Worm (Caenorhabditis elegans) whole organism, L3 larva: ENCODE results near the gene skr-19.

ENCODE experiments used
- R02D3.7 ChIP-seq: fragments of 150-350 bp; optimal IDR thresholded peaks from 2 replicates; lab custom pipeline; 2014; ENCODE audit warnings: missing biosample characterization, missing genetic modification characterization
- ZK546.5 ChIP-seq: sonication (generic microtip); optimal IDR thresholded peaks from 2 replicates; lab custom pipeline; 2017; ENCODE audit warnings: missing biosample characterization, missing genetic modification characterization
- aly-2 ChIP-seq: fragments of 150-350 bp; optimal IDR thresholded peaks from 2 replicates; lab custom pipeline; 2014; ENCODE audit warnings: missing biosample characterization, missing genetic modification characterization
- ceh-82 ChIP-seq: fragments of 150-350 bp; optimal IDR thresholded peaks from 2 replicates; lab custom pipeline; 2014; ENCODE audit warnings: missing biosample characterization, missing genetic modification characterization
- egl-5 ChIP-seq: fragments of 150-350 bp; optimal IDR thresholded peaks from 2 replicates; lab custom pipeline; 2017; ENCODE audit warnings: missing biosample characterization, missing genetic modification reagents, missing genetic modification characterization, inconsistent platforms
- elt-1 ChIP-seq: fragments of 150-350 bp; optimal IDR thresholded peaks from 2 replicates; lab custom pipeline; 2014; ENCODE audit warnings: missing biosample characterization, missing genetic modification characterization
- eor-1 ChIP-seq, 2 experiments: fragments of 150-350 bp; optimal IDR thresholded peaks; 2 replicates each; lab custom pipeline; 2014 to 2018; ENCODE audit warnings: missing biosample characterization in 2 of 2, missing genetic modification characterization in 2 of 2
- fkh-10 ChIP-seq: sonication (generic microtip); optimal IDR thresholded peaks from 2 replicates; lab custom pipeline; 2017; ENCODE audit warnings: missing biosample characterization, missing genetic modification reagents, missing genetic modification characterization
- fkh-2 ChIP-seq: fragments of 150-350 bp; optimal IDR thresholded peaks from 2 replicates; lab custom pipeline; 2014; ENCODE audit warnings: missing biosample characterization, missing genetic modification reagents, missing genetic modification characterization
- fos-1 ChIP-seq: fragments of 150-350 bp; optimal IDR thresholded peaks from 2 replicates; lab custom pipeline; 2014; ENCODE audit warnings: missing biosample characterization, missing genetic modification characterization
- hmg-11 ChIP-seq: sonication (generic microtip); optimal IDR thresholded peaks from 2 replicates; lab custom pipeline; 2016; ENCODE audit warnings: missing genetic modification characterization, missing compliant biosample characterization
- jun-1 ChIP-seq: fragments of 150-350 bp; optimal IDR thresholded peaks from 2 replicates; lab custom pipeline; 2014; ENCODE audit warnings: missing biosample characterization, missing genetic modification reagents, missing genetic modification characterization
- lin-15B ChIP-seq: fragments of 150-350 bp; optimal IDR thresholded peaks from 2 replicates; lab custom pipeline; 2014; ENCODE audit warnings: missing biosample characterization, missing genetic modification characterization
- lin-39 ChIP-seq: fragments of 150-350 bp; optimal IDR thresholded peaks from 2 replicates; lab custom pipeline; 2018; ENCODE audit warnings: missing biosample characterization, missing genetic modification reagents, missing genetic modification characterization
- mml-1 ChIP-seq: fragments of 150-350 bp; sonication (generic microtip); optimal IDR thresholded peaks from 3 replicates; lab custom pipeline; 2014; ENCODE audit warnings: missing biosample characterization, missing genetic modification characterization
- nfya-1 ChIP-seq: sonication (generic microtip); optimal IDR thresholded peaks from 2 replicates; lab custom pipeline; 2017; ENCODE audit warnings: missing genetic modification characterization, mild to moderate bottlenecking, missing compliant biosample characterization, antibody characterized with exemption, moderate library complexity; ENCODE audit not compliant: insufficient read depth
- nhr-11 ChIP-seq: fragments of 150-350 bp; optimal IDR thresholded peaks from 2 replicates; lab custom pipeline; 2014; ENCODE audit warnings: missing biosample characterization, missing genetic modification characterization
- nhr-12 ChIP-seq: fragments of 150-350 bp; optimal IDR thresholded peaks from 2 replicates; lab custom pipeline; 2014; ENCODE audit warnings: missing biosample characterization, missing genetic modification characterization
- nhr-23 ChIP-seq: fragments of 150-350 bp; optimal IDR thresholded peaks from 2 replicates; lab custom pipeline; 2014; ENCODE audit warnings: missing biosample characterization, missing genetic modification reagents, missing genetic modification characterization
- nhr-43 ChIP-seq: sonication (generic microtip); optimal IDR thresholded peaks from 2 replicates; lab custom pipeline; 2016; ENCODE audit warnings: mild to moderate bottlenecking, missing genetic modification characterization, missing compliant biosample characterization; ENCODE audit not compliant: poor library complexity, severe bottlenecking
- nhr-76 ChIP-seq: fragments of 150-350 bp; sonication (generic microtip); optimal IDR thresholded peaks from 5 replicates; lab custom pipeline; 2014; ENCODE audit warnings: missing biosample characterization, missing genetic modification characterization
- pha-4 ChIP-seq: fragments of 150-350 bp; optimal IDR thresholded peaks from 2 replicates; lab custom pipeline; 2014; ENCODE audit warnings: missing biosample characterization, missing genetic modification reagents, missing genetic modification characterization
- pqm-1 ChIP-seq: fragments of 150-350 bp; optimal IDR thresholded peaks from 2 replicates; lab custom pipeline; 2017; ENCODE audit warnings: missing biosample characterization, missing genetic modification characterization, inconsistent platforms
- sea-2 ChIP-seq: fragments of 150-350 bp; sonication (generic microtip); optimal IDR thresholded peaks from 4 replicates; lab custom pipeline; 2014; ENCODE audit warnings: missing biosample characterization, missing genetic modification reagents, missing genetic modification characterization
- snpc-4 ChIP-seq: fragments of 150-350 bp; optimal IDR thresholded peaks from 2 replicates; lab custom pipeline; 2014; ENCODE audit warnings: missing biosample characterization, missing genetic modification characterization
- unc-62 ChIP-seq: fragments of 150-350 bp; sonication (generic microtip); optimal IDR thresholded peaks from 4 replicates; lab custom pipeline; 2014; ENCODE audit warnings: missing biosample characterization, missing genetic modification reagents, missing genetic modification characterization
- zag-1 ChIP-seq: fragments of 150-350 bp; optimal IDR thresholded peaks from 2 replicates; lab custom pipeline; 2014; ENCODE audit warnings: missing biosample characterization, missing genetic modification characterization

The skr-19 gene

ce11 chrX:13210478-13210877 lies 14.0 kb downstream of the skr-19 start:
- TF ChIP-seq pqm-1 (tag; lab: Kevin White, UChicago), result no peak
- TF ChIP-seq fkh-10 (GFP tag; lab: Kevin White, UChicago), result peak; percentile 74
- TF ChIP-seq unc-62, result peak; percentile 21
- peak; percentile 44 for TF ChIP-seq lin-39 (tag; lab: Kevin White, UChicago)
- no peak for TF ChIP-seq snpc-4 (tag; lab: Kevin White, UChicago)
- no peak for TF ChIP-seq mml-1
- peak; percentile 63 for TF ChIP-seq hmg-11 (tag; lab: Kevin White, UChicago)
- TF ChIP-seq nfya-1 (tag; lab: Kevin White, UChicago), result peak; percentile 73
- TF ChIP-seq egl-5 (tag; lab: Kevin White, UChicago), result no peak
- TF ChIP-seq nhr-11 (tag; lab: Kevin White, UChicago), result peak; percentile 16

DNA sequence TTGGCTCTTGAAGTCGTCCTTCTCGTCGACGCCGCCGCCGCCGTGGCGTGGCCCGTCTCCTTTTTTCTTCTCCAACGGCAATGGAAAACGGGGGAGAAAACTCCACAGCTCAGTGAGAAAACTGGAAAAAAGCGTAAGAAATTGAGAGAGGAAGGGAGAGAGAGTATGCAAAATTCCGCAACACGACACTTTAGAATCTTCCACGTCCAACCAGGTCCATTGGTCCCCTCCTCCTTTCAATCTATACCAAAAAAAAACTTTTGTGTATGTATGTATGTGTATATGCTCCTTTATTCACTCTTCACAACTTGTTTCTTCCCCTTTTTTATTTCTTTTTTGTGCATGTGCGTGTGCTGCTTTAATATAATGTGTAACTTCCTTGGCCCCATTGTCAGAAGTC lies 15.5 kb downstream of the skr-19 start:
- peak; percentile 1 for TF ChIP-seq fkh-10 (GFP tag; lab: Kevin White, UChicago)
- no peak for TF ChIP-seq fkh-2 (tag; lab: Kevin White, UChicago)
- TF ChIP-seq nfya-1 (tag; lab: Kevin White, UChicago), result peak; percentile 28

DNA sequence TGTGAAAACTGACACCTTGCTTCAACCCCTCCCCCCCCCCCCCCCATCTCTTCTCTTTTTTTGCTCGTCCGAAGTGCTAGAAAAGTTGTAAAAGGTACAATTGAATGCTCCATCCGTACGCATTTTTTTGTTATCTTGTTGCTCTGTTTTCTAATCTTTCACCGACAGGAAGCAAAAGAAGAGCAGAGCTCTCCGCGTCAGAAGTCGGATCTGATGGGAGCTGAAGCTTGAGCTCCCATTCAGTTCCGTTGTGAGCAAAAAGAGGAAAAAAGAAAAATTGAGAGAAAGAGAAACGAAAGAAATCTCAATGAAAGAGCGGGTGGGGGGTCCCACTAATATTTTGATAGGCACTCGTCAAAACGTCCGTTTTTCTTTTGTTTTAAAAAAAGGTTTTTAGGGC lies 17.6 kb downstream of the skr-19 start:
- TF ChIP-seq nhr-23 (tag; lab: Kevin White, UChicago) (no peak), nfya-1 (tag; lab: Kevin White, UChicago) (peak; percentile 7), jun-1 (tag; lab: Kevin White, UChicago) (no peak), ceh-82 (tag; lab: Kevin White, UChicago) (no peak), nhr-76 (tag; lab: Kevin White, UChicago) (no peak), lin-39 (tag; lab: Kevin White, UChicago) (peak; percentile 16)

DNA sequence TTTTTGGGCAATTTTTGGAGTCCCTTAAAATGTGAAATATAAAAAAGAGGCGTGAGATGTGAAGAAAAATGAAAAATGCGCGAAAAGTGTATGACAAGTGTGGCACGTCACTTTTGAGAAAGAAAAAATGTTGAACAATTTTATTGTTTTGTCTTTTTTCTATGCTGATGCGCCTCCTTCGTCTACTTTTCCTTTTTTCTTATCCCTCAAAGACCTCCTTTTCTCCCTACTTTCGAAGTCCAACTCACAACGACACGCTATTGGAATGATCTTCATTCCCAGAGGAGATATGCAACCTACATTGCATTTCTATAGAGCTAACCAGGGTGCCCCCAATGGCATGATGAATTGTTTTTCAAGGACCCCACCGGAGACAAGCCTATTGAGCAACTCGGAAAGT lies 18.5 kb downstream of the skr-19 start:
- TF ChIP-seq lin-39 (tag; lab: Kevin White, UChicago) (peak; percentile 32), pha-4 (tag; lab: Kevin White, UChicago) (no peak)

ce11 chrX:13202312-13202711 lies 22.2 kb downstream of the skr-19 start:
- no peak for TF ChIP-seq fos-1 (tag; lab: Kevin White, UChicago)
- TF ChIP-seq ZK546.5 (tag; lab: Kevin White, UChicago), result no peak
- TF ChIP-seq aly-2 (tag; lab: Kevin White, UChicago), result no peak
- no peak for TF ChIP-seq sea-2
- TF ChIP-seq nhr-12, result no peak
- TF ChIP-seq pqm-1 (tag; lab: Kevin White, UChicago), result no peak
- TF ChIP-seq fkh-2 (tag; lab: Kevin White, UChicago), result no peak
- no peak for TF ChIP-seq zag-1 (tag; lab: Kevin White, UChicago)
- no peak for TF ChIP-seq nhr-43 (tag; lab: Kevin White, UChicago)
- TF ChIP-seq eor-1 (tag; optimal IDR thresholded peaks at IDR 0.05; lab: Kevin White, UChicago), result no peak
- no peak for TF ChIP-seq elt-1 (tag; lab: Kevin White, UChicago)
- TF ChIP-seq nfya-1 (tag; lab: Kevin White, UChicago), result no peak
- no peak for TF ChIP-seq jun-1 (tag; lab: Kevin White, UChicago)

ce11 chrX:13201401-13201800 lies 23.1 kb downstream of the skr-19 start, which contains the start of gene unc-9:
Gene unc-9 (plus strand): TSS chrX:13201770.
- TF ChIP-seq fkh-10 (GFP tag; lab: Kevin White, UChicago) (peak; percentile 67), hmg-11 (tag; lab: Kevin White, UChicago) (no peak)

- TF ChIP-seq R02D3.7 (tag; lab: Kevin White, UChicago) (no peak), lin-15B (no peak), zag-1 (tag; lab: Kevin White, UChicago) (no peak), egl-5 (tag; lab: Kevin White, UChicago) (peak; percentile 69)
Observed at ce11 chrX:13200312-13200711, 24.2 kb downstream of the skr-19 start.
